Worm (Caenorhabditis elegans): ENCODE results near the gene F13E6.1.

- TF ChIP-seq nhr-12 (tag; optimal IDR thresholded peaks at IDR 0.05), result no peak
- TF ChIP-seq ceh-16 (tag; optimal IDR thresholded peaks at IDR 0.05), result no peak
- no peak for TF ChIP-seq nhr-77 (tag; optimal IDR thresholded peaks at IDR 0.05)
Observed at ce11 chrX:10666871-10667270, 10.0 kb downstream of the F13E6.1 start.

Measured in whole organism, L2 larva.